Worm (Caenorhabditis elegans): ENCODE measurements around the gene nspc-7.

- no peak for TF ChIP-seq ztf-23 (GFP tag; IDR thresholded peaks at IDR 0.05)
- TF ChIP-seq flt-1 (GFP tag; IDR thresholded peaks at IDR 0.05), result no peak
- TF ChIP-seq ref-1 (GFP tag; conservative IDR thresholded peaks at IDR 0.05), result no peak
- TF ChIP-seq klf-2 (GFP tag; conservative IDR thresholded peaks at IDR 0.05), result no peak
- no peak for TF ChIP-seq cog-1 (tag; optimal IDR thresholded peaks at IDR 0.05)
- no peak for TF ChIP-seq T22C8.4 (GFP tag; IDR thresholded peaks at IDR 0.05)
These were observed 29.4 kb downstream of the nspc-7 start, which contains the start of gene jmjd-3.1 for ce11 chrX:8570997-8571517.
